Worm (Caenorhabditis elegans): ENCODE measurements around the gene spp-8.

DNA sequence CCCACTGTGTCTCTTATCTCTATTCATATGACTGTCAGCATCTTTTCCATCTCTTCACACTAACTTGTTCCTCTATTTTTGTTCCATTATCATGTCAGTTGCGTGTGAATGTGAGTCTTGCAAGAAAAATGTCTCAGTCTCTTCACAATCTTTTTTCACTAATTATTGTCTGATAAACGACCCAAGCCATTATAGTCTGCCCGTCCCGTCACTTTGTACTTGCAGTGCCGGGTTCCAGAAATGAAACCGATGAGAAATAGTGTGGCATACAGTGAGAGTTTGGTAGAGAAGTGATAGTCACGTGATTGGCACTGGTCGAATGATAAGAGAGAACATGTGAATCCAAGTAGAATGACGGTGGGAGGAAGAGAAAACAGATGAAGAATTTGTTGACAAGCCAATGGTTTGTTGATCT, 46.1 kb downstream of the spp-8 start:
- no peak for TF ChIP-seq T22C8.4 (GFP tag; IDR thresholded peaks at IDR 0.05)
- no peak for TF ChIP-seq ztf-29 (GFP tag; IDR thresholded peaks at IDR 0.05)
- no peak for TF ChIP-seq med-1 (GFP tag; optimal IDR thresholded peaks at IDR 0.05; ENCODE audit: insufficient read depth)
- no peak for TF ChIP-seq tab-1 (GFP tag; IDR thresholded peaks at IDR 0.05)
- no peak for TF ChIP-seq flt-1 (GFP tag; IDR thresholded peaks at IDR 0.05)
- no peak for TF ChIP-seq ztf-23 (GFP tag; IDR thresholded peaks at IDR 0.05)
- no peak for TF ChIP-seq cog-1 (tag; optimal IDR thresholded peaks at IDR 0.05)
- TF ChIP-seq ref-1 (GFP tag; conservative IDR thresholded peaks at IDR 0.05): no peak

All from whole organism, midembryonic.